Worm (Caenorhabditis elegans) whole organism, L1 larva: Measurements from ENCODE around the gene D1046.16.

Experiments used
- C04F5.9 ChIP-seq: sonication (generic microtip); optimal IDR thresholded peaks from 2 replicates; lab custom pipeline; 2016; ENCODE audit warnings: missing genetic modification characterization, missing compliant biosample characterization
- F16B12.6 ChIP-seq: fragments of 150-350 bp; optimal IDR thresholded peaks from 2 replicates; lab custom pipeline; 2014; ENCODE audit warnings: missing biosample characterization, missing genetic modification characterization
- aha-1 ChIP-seq: fragments of 150-350 bp; optimal IDR thresholded peaks from 2 replicates; lab custom pipeline; 2014; ENCODE audit warnings: missing biosample characterization, missing genetic modification characterization
- alr-1 ChIP-seq: fragments of 200-800 bp; sonication (Bioruptor generic); optimal IDR thresholded peaks from 2 replicates; lab custom pipeline; 2018; ENCODE audit warnings: borderline replicate concordance, mild to moderate bottlenecking, missing genetic modification characterization, missing compliant biosample characterization
- aly-2 ChIP-seq: fragments of 150-350 bp; optimal IDR thresholded peaks from 2 replicates; lab custom pipeline; 2014; ENCODE audit warnings: missing biosample characterization, missing genetic modification characterization
- ama-1 ChIP-seq: fragments of 150-350 bp; optimal IDR thresholded peaks from 2 replicates; lab custom pipeline; 2014
- blmp-1 ChIP-seq: fragments of 150-350 bp; optimal IDR thresholded peaks from 2 replicates; lab custom pipeline; 2014; ENCODE audit warnings: missing biosample characterization, missing genetic modification characterization
- ceh-82 ChIP-seq, 3 experiments: fragments of 150-350 bp in 1 of 3; sonication (generic microtip) in 2 of 3; optimal IDR thresholded peaks; 2 replicates each; lab custom pipeline; 2014 to 2017; ENCODE audit warnings: missing biosample characterization in 3 of 3, missing genetic modification characterization in 3 of 3
- ceh-88 ChIP-seq: fragments of 200-800 bp; sonication (Bioruptor generic); IDR thresholded peaks from 2 replicates; pipeline ENCODE4 v1.3.6; 2022; ENCODE audit warnings: missing genetic modification characterization, missing compliant biosample characterization
- ceh-90 ChIP-seq: sonication (generic microtip); optimal IDR thresholded peaks from 2 replicates; lab custom pipeline; 2016; ENCODE audit warnings: missing genetic modification characterization, missing compliant biosample characterization
- dpl-1 ChIP-seq, 3 experiments: fragments of 150-350 bp in 2 of 3; sonication (generic microtip) in 1 of 3; optimal IDR thresholded peaks; 2 replicates each; lab custom pipeline; 2014 to 2017; ENCODE audit warnings: missing biosample characterization in 3 of 3, missing genetic modification characterization in 3 of 3, missing genetic modification reagents in 3 of 3
- dsc-1 ChIP-seq: sonication (generic microtip); optimal IDR thresholded peaks from 2 replicates; lab custom pipeline; 2016; ENCODE audit warnings: mild to moderate bottlenecking, missing genetic modification characterization, missing compliant biosample characterization
- efl-1 ChIP-seq, 4 experiments: fragments of 150-350 bp; optimal IDR thresholded peaks in 3 of 4; peaks in 1 of 4; 1 replicate in 1 of 4; 2 replicates in 3 of 4; lab custom pipeline; 2014; ENCODE audit warnings: missing biosample characterization in 2 of 4, missing genetic modification characterization in 2 of 4, missing genetic modification reagents in 2 of 4
- efl-3 ChIP-seq: fragments of 200-800 bp; sonication (Bioruptor generic); optimal IDR thresholded peaks from 2 replicates; lab custom pipeline; 2018; ENCODE audit warnings: mild to moderate bottlenecking, missing genetic modification characterization, missing compliant biosample characterization
- egl-13 ChIP-seq: sonication (generic microtip); optimal IDR thresholded peaks from 2 replicates; lab custom pipeline; 2016; ENCODE audit warnings: missing genotype, missing genetic modification reagents, missing genetic modification characterization, missing compliant biosample characterization
- elt-2 ChIP-seq: sonication (generic microtip); optimal IDR thresholded peaks from 2 replicates; lab custom pipeline; 2016; ENCODE audit warnings: missing genetic modification characterization, mild to moderate bottlenecking, inconsistent platforms, missing compliant biosample characterization, missing genetic modification reagents
- elt-3 ChIP-seq, 6 experiments: fragments of 150-350 bp in 1 of 6; sonication (generic microtip); optimal IDR thresholded peaks; 2 replicates each; lab custom pipeline; 2017 to 2018; ENCODE audit warnings: missing biosample characterization in 6 of 6, missing genetic modification characterization in 6 of 6, inconsistent platforms in 1 of 6
- ets-5 ChIP-seq: fragments of 200-800 bp; sonication (Bioruptor generic); IDR thresholded peaks from 2 replicates; pipeline ENCODE4 v1.3.6; 2022; ENCODE audit warnings: missing genetic modification characterization, missing compliant biosample characterization
- fkh-10 ChIP-seq: sonication (generic microtip); optimal IDR thresholded peaks from 2 replicates; lab custom pipeline; 2017; ENCODE audit warnings: missing biosample characterization, missing genetic modification reagents, missing genetic modification characterization
- fos-1 ChIP-seq: fragments of 150-350 bp; optimal IDR thresholded peaks from 2 replicates; lab custom pipeline; 2014; ENCODE audit warnings: missing biosample characterization, missing genetic modification characterization
- grh-1 ChIP-seq: fragments of 200-800 bp; sonication (Bioruptor generic); IDR thresholded peaks from 2 replicates; pipeline ENCODE4 v1.3.6; 2022; ENCODE audit warnings: missing genetic modification reagents, missing genetic modification characterization, missing compliant biosample characterization
- hlh-17 ChIP-seq: fragments of 200-800 bp; sonication (Bioruptor generic); optimal IDR thresholded peaks from 2 replicates; lab custom pipeline; 2018; ENCODE audit warnings: missing genetic modification characterization, mild to moderate bottlenecking, missing compliant biosample characterization, moderate library complexity, borderline replicate concordance
- hpl-2 ChIP-seq: fragments of 150-350 bp; optimal IDR thresholded peaks from 2 replicates; lab custom pipeline; 2014; ENCODE audit warnings: missing biosample characterization, missing genetic modification reagents, missing genetic modification characterization
- irx-1 ChIP-seq: sonication (generic microtip); optimal IDR thresholded peaks from 2 replicates; lab custom pipeline; 2016; ENCODE audit warnings: missing genetic modification characterization, missing compliant biosample characterization
- lin-13 ChIP-seq: fragments of 150-350 bp; optimal IDR thresholded peaks from 2 replicates; lab custom pipeline; 2014; ENCODE audit warnings: missing biosample characterization, missing genetic modification reagents, missing genetic modification characterization
- lin-14 ChIP-seq: fragments of 200-800 bp; sonication (Bioruptor generic); optimal IDR thresholded peaks from 2 replicates; lab custom pipeline; 2018; ENCODE audit warnings: mild to moderate bottlenecking, missing genetic modification characterization, moderate library complexity, missing compliant biosample characterization
- lin-15B ChIP-seq: fragments of 150-350 bp; sonication (generic microtip); optimal IDR thresholded peaks from 3 replicates; lab custom pipeline; 2014; ENCODE audit warnings: missing biosample characterization, missing genetic modification characterization
- lin-39 ChIP-seq: fragments of 150-350 bp; optimal IDR thresholded peaks from 2 replicates; lab custom pipeline; 2014; ENCODE audit warnings: missing biosample characterization, missing genetic modification reagents, missing genetic modification characterization
- lsy-2 ChIP-seq, 2 experiments: fragments of 150-350 bp; optimal IDR thresholded peaks; 2 replicates each; lab custom pipeline; 2014; ENCODE audit warnings: missing biosample characterization in 2 of 2, missing genetic modification characterization in 2 of 2
- mab-9 ChIP-seq: fragments of 200-800 bp; sonication (Bioruptor generic); IDR thresholded peaks from 2 replicates; pipeline ENCODE4 v1.3.6; 2022; ENCODE audit warnings: missing genetic modification reagents, missing genetic modification characterization, missing compliant biosample characterization
- mep-1 ChIP-seq: fragments of 150-350 bp; optimal IDR thresholded peaks from 2 replicates; lab custom pipeline; 2014; ENCODE audit warnings: missing biosample characterization, missing genetic modification characterization
- nhr-12 ChIP-seq: sonication (generic microtip); optimal IDR thresholded peaks from 2 replicates; lab custom pipeline; 2017; ENCODE audit warnings: missing biosample characterization, missing genetic modification characterization
- nhr-19 ChIP-seq: fragments of 200-800 bp; sonication (Bioruptor generic); conservative IDR thresholded peaks from 2 replicates; pipeline ENCODE4 v1.3.6; 2022; ENCODE audit warnings: missing genetic modification characterization, missing compliant biosample characterization
- nhr-237 ChIP-seq: fragments of 150-350 bp; optimal IDR thresholded peaks from 2 replicates; lab custom pipeline; 2014; ENCODE audit warnings: missing biosample characterization, missing genetic modification characterization
- nhr-28 ChIP-seq: fragments of 150-350 bp; optimal IDR thresholded peaks from 2 replicates; lab custom pipeline; 2014; ENCODE audit warnings: missing biosample characterization, missing genetic modification characterization
- nhr-47 ChIP-seq: sonication (generic microtip); optimal IDR thresholded peaks from 2 replicates; lab custom pipeline; 2016; ENCODE audit warnings: mild to moderate bottlenecking, missing genetic modification characterization, moderate library complexity, missing compliant biosample characterization
- nhr-71 ChIP-seq: sonication (generic microtip); optimal IDR thresholded peaks from 2 replicates; lab custom pipeline; 2016; ENCODE audit warnings: mild to moderate bottlenecking, missing genetic modification characterization, moderate library complexity, missing compliant biosample characterization
- nhr-76 ChIP-seq: sonication (generic microtip); optimal IDR thresholded peaks from 2 replicates; lab custom pipeline; 2017; ENCODE audit warnings: missing biosample characterization, missing genetic modification characterization
- pag-3 ChIP-seq: sonication (generic microtip); optimal IDR thresholded peaks from 2 replicates; lab custom pipeline; 2017; ENCODE audit warnings: missing genetic modification characterization, mild to moderate bottlenecking, missing compliant biosample characterization, antibody characterized with exemption, borderline replicate concordance; ENCODE audit not compliant: insufficient read depth
- pax-3 ChIP-seq: fragments of 200-800 bp; sonication (Bioruptor generic); optimal IDR thresholded peaks from 2 replicates; lab custom pipeline; 2018; ENCODE audit warnings: mild to moderate bottlenecking, missing genetic modification characterization, moderate library complexity, missing compliant biosample characterization
- pqm-1 ChIP-seq: sonication (generic microtip); optimal IDR thresholded peaks from 3 replicates; lab custom pipeline; 2017; ENCODE audit warnings: missing biosample characterization, missing genetic modification characterization
- skn-1 ChIP-seq: fragments of 150-350 bp; optimal IDR thresholded peaks from 2 replicates; lab custom pipeline; 2014; ENCODE audit warnings: missing biosample characterization, missing genetic modification characterization
- snpc-4 ChIP-seq: fragments of 150-350 bp; optimal IDR thresholded peaks from 2 replicates; lab custom pipeline; 2014; ENCODE audit warnings: missing biosample characterization, missing genetic modification characterization
- snu-23 ChIP-seq: sonication (generic microtip); optimal IDR thresholded peaks from 2 replicates; lab custom pipeline; 2016; ENCODE audit warnings: missing genetic modification characterization, missing compliant biosample characterization
- sox-4 ChIP-seq: sonication (generic microtip); optimal IDR thresholded peaks from 2 replicates; lab custom pipeline; 2016; ENCODE audit warnings: missing genetic modification characterization, missing compliant biosample characterization
- sptf-1 ChIP-seq: fragments of 150-350 bp; optimal IDR thresholded peaks from 2 replicates; lab custom pipeline; 2014; ENCODE audit warnings: missing biosample characterization, missing genetic modification characterization
- sup-37 ChIP-seq: fragments of 200-800 bp; sonication (Bioruptor generic); optimal IDR thresholded peaks from 2 replicates; lab custom pipeline; 2018; ENCODE audit warnings: mild to moderate bottlenecking, missing genetic modification characterization, missing compliant biosample characterization
- swsn-7 ChIP-seq: sonication (generic microtip); optimal IDR thresholded peaks from 2 replicates; lab custom pipeline; 2016; ENCODE audit warnings: missing genetic modification characterization, missing compliant biosample characterization
- tbx-2 ChIP-seq: sonication (generic microtip); optimal IDR thresholded peaks from 2 replicates; lab custom pipeline; 2016; ENCODE audit warnings: missing genetic modification characterization, missing compliant biosample characterization
- vab-15 ChIP-seq: sonication (generic microtip); optimal IDR thresholded peaks from 2 replicates; lab custom pipeline; 2017; ENCODE audit warnings: missing genotype, mild to moderate bottlenecking, missing genetic modification characterization, missing compliant biosample characterization
- xbp-1 ChIP-seq: sonication (generic microtip); optimal IDR thresholded peaks from 2 replicates; lab custom pipeline; 2016; ENCODE audit warnings: missing genetic modification characterization, missing compliant biosample characterization
- zag-1 ChIP-seq: fragments of 150-350 bp; optimal IDR thresholded peaks from 2 replicates; lab custom pipeline; 2014; ENCODE audit warnings: missing biosample characterization, missing genetic modification characterization
- zip-4 ChIP-seq: fragments of 200-800 bp; sonication (Bioruptor generic); optimal IDR thresholded peaks from 2 replicates; lab custom pipeline; 2018; ENCODE audit warnings: mild to moderate bottlenecking, missing genetic modification characterization, moderate library complexity, missing compliant biosample characterization

The D1046.16 gene

ce11 chrIV:8891131-8891530, 30.8 kb upstream of the D1046.16 start, which contains the start of gene spr-2 (continued):
- TF ChIP-seq dpl-1 (GFP tag; optimal IDR thresholded peaks at IDR 0.05; lab: Kevin White, UChicago) (peak; percentile 84 to 88 (median 87)), ceh-82 (tag; optimal IDR thresholded peaks at IDR 0.05; lab: Kevin White, UChicago) (peak; percentile 21 to 65 (median 54)), sptf-1 (tag; lab: Kevin White, UChicago) (no peak), elt-3 (tag; optimal IDR thresholded peaks at IDR 0.05; lab: Kevin White, UChicago) (peak in 2 of 6 experiments; percentile 12 to 34), pag-3 (tag; lab: Kevin White, UChicago) (no peak), snpc-4 (tag; lab: Kevin White, UChicago) (peak; percentile 66), nhr-76 (no peak), ets-5 (no peak), mab-9 (GFP tag; lab: Robert Waterston, UW) (no peak), sox-4 (peak; percentile 4), mep-1 (tag; lab: Kevin White, UChicago) (peak; percentile 92), lsy-2 (tag; optimal IDR thresholded peaks at IDR 0.05; lab: Kevin White, UChicago) (peak; percentile 84 to 87), F16B12.6 (tag; lab: Kevin White, UChicago) (peak; percentile 52), fos-1 (peak; percentile 55), sup-37 (GFP tag; lab: Kevin White, UChicago) (no peak), fkh-10 (GFP tag; lab: Kevin White, UChicago) (peak; percentile 30), nhr-12 (tag; lab: Kevin White, UChicago) (no peak), lin-14 (GFP tag; lab: Kevin White, UChicago) (peak; percentile 81), pqm-1 (tag; lab: Kevin White, UChicago) (no peak), hpl-2 (no peak), blmp-1 (tag; lab: Kevin White, UChicago) (peak; percentile 64), lin-39 (tag; lab: Kevin White, UChicago) (peak; percentile 75), nhr-237 (tag; lab: Kevin White, UChicago) (no peak), xbp-1 (tag; lab: Kevin White, UChicago) (peak; percentile 80), nhr-19 (GFP tag; lab: Robert Waterston, UW) (peak; percentile 75), aly-2 (tag; lab: Kevin White, UChicago) (peak; percentile 41), irx-1 (peak; percentile 59), snu-23 (peak; percentile 78), ama-1 (no peak), tbx-2 (peak; percentile 78), vab-15 (tag; lab: Kevin White, UChicago) (no peak), egl-13 (peak; percentile 39), alr-1 (tag; lab: Kevin White, UChicago) (no peak), zip-4 (no peak), efl-3 (no peak), C04F5.9 (tag; lab: Kevin White, UChicago) (peak; percentile 14), nhr-28 (no peak), lin-15B (peak; percentile 65), grh-1 (0 out of 2 replicates have a peak, but pooled peaks have one; percentile 18), elt-2 (tag; lab: Kevin White, UChicago) (peak; percentile 8), nhr-71 (tag; lab: Kevin White, UChicago) (peak; percentile 89), dsc-1 (tag; lab: Kevin White, UChicago) (peak; percentile 75), hlh-17 (no peak), skn-1 (peak; percentile 52), efl-1 (optimal IDR thresholded peaks at IDR 0.05; lab: Kevin White, UChicago) (peak; percentile 81 to 89), efl-1 (GFP tag; optimal IDR thresholded peaks at IDR 0.05 in 1 of 2; lab: Kevin White, UChicago) (peak; percentile 86 to 99), nhr-47 (tag; lab: Kevin White, UChicago) (peak; percentile 84), ceh-88 (no peak), aha-1 (tag; lab: Kevin White, UChicago) (no peak), pax-3 (tag; lab: Kevin White, UChicago) (no peak), zag-1 (tag; lab: Kevin White, UChicago) (no peak), ceh-90 (no peak), lin-13 (GFP tag; lab: Kevin White, UChicago) (peak; percentile 42), swsn-7 (peak; percentile 81)
